Fruit fly (Drosophila melanogaster): ENCODE results near the gene Arfrp1.
A peak's percentile ranks its signal among the peaks of the same experiment; 100 is the strongest.

dm6 chrX:9127264-9128011 is 20.6 kb downstream of the Arfrp1 start:
- no peak for TF ChIP-seq D19B (GFP tag; optimal IDR thresholded peaks at IDR 0.05)
- TF ChIP-seq Chrac-16 (GFP tag; optimal IDR thresholded peaks at IDR 0.05), result no peak
- no peak for TF ChIP-seq sna (GFP tag; IDR thresholded peaks at IDR 0.05; ENCODE audit: partially characterized antibody)
- no peak for TF ChIP-seq Bdp1 (GFP tag; optimal IDR thresholded peaks at IDR 0.05)
- no peak for TF ChIP-seq CG4854 (GFP tag; optimal IDR thresholded peaks at IDR 0.05)
- no peak for TF ChIP-seq trh (GFP tag; optimal IDR thresholded peaks at IDR 0.05)
- TF ChIP-seq CoRest (tag; optimal IDR thresholded peaks at IDR 0.05), result peak; percentile 2
- TF ChIP-seq CG7357 (GFP tag; IDR thresholded peaks at IDR 0.05), result no peak
- no peak for TF ChIP-seq CrebB (tag; optimal IDR thresholded peaks at IDR 0.05)
- no peak for TF ChIP-seq Mad (GFP tag; optimal IDR thresholded peaks at IDR 0.05)

All from whole organism, embryonic.